Fruit fly (Drosophila melanogaster) whole organism, embryonic: ENCODE results near the gene CG13365.

Experiments
- Atf6 ChIP-seq: fragments of 200-800 bp; sonication (Bioruptor generic); IDR thresholded peaks from 2 replicates; pipeline ENCODE4 v1.3.6; 2022; ENCODE audit warnings: missing biosample characterization, missing genetic modification characterization
- CG10274 ChIP-seq: fragments of 200-800 bp; sonication (Bioruptor generic); optimal IDR thresholded peaks from 3 replicates; lab custom pipeline; 2017; ENCODE audit warnings: missing biosample characterization, mild to moderate bottlenecking, missing genetic modification characterization
- CG13123 ChIP-seq: fragments of 200-800 bp; sonication (Bioruptor generic); optimal IDR thresholded peaks from 2 replicates; lab custom pipeline; 2016; ENCODE audit warnings: missing biosample characterization, missing genetic modification characterization
- CG13424 ChIP-seq: fragments of 200-800 bp; sonication (Bioruptor generic); optimal IDR thresholded peaks from 2 replicates; lab custom pipeline; 2019; ENCODE audit warnings: missing biosample characterization, mild to moderate bottlenecking, missing genetic modification characterization, moderate library complexity
- CG14441 ChIP-seq: fragments of 200-800 bp; sonication (Bioruptor generic); IDR thresholded peaks from 2 replicates; pipeline ENCODE4 v1.3.6; 2022; ENCODE audit warnings: missing biosample characterization, missing genetic modification characterization
- CG14667 ChIP-seq: fragments of 200-800 bp; sonication (Bioruptor generic); IDR thresholded peaks from 2 replicates; pipeline ENCODE4 v1.3.6; 2022; ENCODE audit warnings: missing biosample characterization, missing genetic modification characterization
- CG1603 ChIP-seq: fragments of 200-800 bp; sonication (Bioruptor generic); optimal IDR thresholded peaks from 2 replicates; lab custom pipeline; 2019; ENCODE audit warnings: missing biosample characterization, mild to moderate bottlenecking, missing genetic modification characterization, moderate library complexity
- CG16815 ChIP-seq: fragments of 200-800 bp; sonication (Bioruptor generic); optimal IDR thresholded peaks from 3 replicates; lab custom pipeline; 2017; ENCODE audit warnings: missing biosample characterization, mild to moderate bottlenecking, missing genetic modification characterization
- CG2712 ChIP-seq: fragments of 200-800 bp; optimal IDR thresholded peaks from 3 replicates; lab custom pipeline; 2019; ENCODE audit warnings: missing biosample characterization, mild to moderate bottlenecking, missing genetic modification characterization, moderate library complexity
- CG30020 ChIP-seq: fragments of 200-800 bp; optimal IDR thresholded peaks from 2 replicates; lab custom pipeline; 2019; ENCODE audit warnings: missing biosample characterization, mild to moderate bottlenecking, missing genetic modification characterization, moderate library complexity
- CG3407 ChIP-seq: fragments of 200-800 bp; sonication (Bioruptor generic); optimal IDR thresholded peaks from 2 replicates; lab custom pipeline; 2018; ENCODE audit warnings: missing biosample characterization, mild to moderate bottlenecking, missing genetic modification characterization
- CG34376 ChIP-seq: fragments of 200-800 bp; sonication (Bioruptor generic); optimal IDR thresholded peaks from 2 replicates; lab custom pipeline; 2018; ENCODE audit warnings: missing biosample characterization, mild to moderate bottlenecking, missing genetic modification characterization
- CG4404 ChIP-seq: fragments of 200-800 bp; sonication (Bioruptor generic); IDR thresholded peaks from 2 replicates; pipeline ENCODE4 v1.3.6; 2022; ENCODE audit warnings: missing biosample characterization, missing genetic modification characterization
- CG6272 ChIP-seq: fragments of 200-800 bp; sonication (Bioruptor generic); IDR thresholded peaks from 2 replicates; pipeline ENCODE4 v1.3.6; 2022; ENCODE audit warnings: missing biosample characterization, missing genetic modification characterization
- CG6683 ChIP-seq: fragments of 200-800 bp; sonication (Bioruptor generic); optimal IDR thresholded peaks from 2 replicates; lab custom pipeline; 2017; ENCODE audit warnings: missing biosample characterization, mild to moderate bottlenecking, missing genetic modification characterization, missing genetic modification reagents
- CG6689 ChIP-seq: fragments of 200-800 bp; sonication (Bioruptor generic); IDR thresholded peaks from 2 replicates; pipeline ENCODE4 v1.3.6; 2022; ENCODE audit warnings: missing biosample characterization, missing genetic modification characterization
- CG7963 ChIP-seq: fragments of 200-800 bp; sonication (Bioruptor generic); IDR thresholded peaks from 3 replicates; pipeline ENCODE4 v1.3.6; 2022; ENCODE audit warnings: missing biosample characterization, missing genetic modification characterization; ENCODE audit not compliant: partially characterized antibody
- CG7987 ChIP-seq: fragments of 200-800 bp; sonication (Bioruptor generic); optimal IDR thresholded peaks from 2 replicates; lab custom pipeline; 2018; ENCODE audit warnings: missing biosample characterization, mild to moderate bottlenecking, missing genetic modification characterization, moderate library complexity
- CG9437 ChIP-seq: fragments of 200-800 bp; sonication (Bioruptor generic); optimal IDR thresholded peaks from 2 replicates; lab custom pipeline; 2018; ENCODE audit warnings: missing biosample characterization, mild to moderate bottlenecking, missing genetic modification characterization
- Dref ChIP-seq: fragments of 200-800 bp; sonication (Bioruptor generic); IDR thresholded peaks from 2 replicates; pipeline ENCODE4 v1.3.6; 2022; ENCODE audit warnings: missing biosample characterization, missing genetic modification characterization
- E2f2 ChIP-seq: fragments of 200-800 bp; sonication (Bioruptor generic); IDR thresholded peaks from 2 replicates; pipeline ENCODE4 v1.3.6; 2022; ENCODE audit warnings: missing biosample characterization, missing genetic modification characterization
- Gug ChIP-seq: fragments of 200-800 bp; sonication (Bioruptor generic); IDR thresholded peaks from 4 replicates; pipeline ENCODE4 v1.3.6; 2022; ENCODE audit warnings: missing biosample characterization, missing genetic modification characterization
- HmgD ChIP-seq: fragments of 200-800 bp; sonication (Bioruptor generic); optimal IDR thresholded peaks from 3 replicates; lab custom pipeline; 2016; ENCODE audit warnings: missing biosample characterization, missing genetic modification characterization
- Kr ChIP-seq: fragments of 200-800 bp; sonication (Bioruptor generic); optimal IDR thresholded peaks from 2 replicates; lab custom pipeline; 2017; ENCODE audit warnings: missing biosample characterization, mild to moderate bottlenecking, missing genetic modification characterization
- Lhr ChIP-seq: fragments of 200-800 bp; sonication (Bioruptor generic); optimal IDR thresholded peaks from 3 replicates; lab custom pipeline; 2017; ENCODE audit warnings: mild to moderate bottlenecking, missing biosample characterization, missing genetic modification reagents, missing genetic modification characterization
- MTF-1 ChIP-seq: fragments of 200-800 bp; sonication (Bioruptor generic); optimal IDR thresholded peaks from 2 replicates; lab custom pipeline; 2018; ENCODE audit warnings: missing biosample characterization, mild to moderate bottlenecking, missing genetic modification characterization, borderline replicate concordance
- Opbp ChIP-seq: fragments of 200-800 bp; sonication (Bioruptor generic); IDR thresholded peaks from 3 replicates; pipeline ENCODE4 v1.3.6; 2022; ENCODE audit warnings: missing biosample characterization, missing genetic modification characterization; ENCODE audit not compliant: partially characterized antibody
- Poxn ChIP-seq: fragments of 200-800 bp; sonication (Bioruptor generic); IDR thresholded peaks from 2 replicates; pipeline ENCODE4 v1.3.6; 2022; ENCODE audit warnings: missing biosample characterization, missing genetic modification characterization
- Sry-δ ChIP-seq: fragments of 200-800 bp; sonication (Bioruptor generic); optimal IDR thresholded peaks from 2 replicates; lab custom pipeline; 2016; ENCODE audit warnings: missing biosample characterization, missing genetic modification characterization
- Ssrp ChIP-seq: fragments of 200-800 bp; sonication (Bioruptor generic); optimal IDR thresholded peaks from 2 replicates; lab custom pipeline; 2018; ENCODE audit warnings: missing biosample characterization, mild to moderate bottlenecking, missing genetic modification characterization, moderate library complexity
- TFAM ChIP-seq: fragments of 200-800 bp; sonication (Bioruptor generic); optimal IDR thresholded peaks from 2 replicates; lab custom pipeline; 2017; ENCODE audit warnings: missing biosample characterization, missing genetic modification characterization, inconsistent platforms
- abd-A ChIP-seq: fragments of 200-800 bp; sonication (Bioruptor generic); optimal IDR thresholded peaks from 3 replicates; lab custom pipeline; 2019; ENCODE audit warnings: missing biosample characterization, mild to moderate bottlenecking, missing genetic modification characterization, moderate library complexity
- disco-r ChIP-seq: fragments of 200-800 bp; sonication (Bioruptor generic); optimal IDR thresholded peaks from 2 replicates; lab custom pipeline; 2016; ENCODE audit warnings: missing biosample characterization, missing genetic modification characterization
- en ChIP-seq: fragments of 200-800 bp; sonication (Bioruptor generic); optimal IDR thresholded peaks from 2 replicates; lab custom pipeline; 2016; ENCODE audit warnings: missing biosample characterization, missing genetic modification characterization
- exex ChIP-seq: fragments of 200-800 bp; sonication (Bioruptor generic); optimal IDR thresholded peaks from 4 replicates; lab custom pipeline; 2018; ENCODE audit warnings: missing biosample characterization, mild to moderate bottlenecking, missing genetic modification characterization, moderate library complexity
- fd3F ChIP-seq: fragments of 200-800 bp; sonication (Bioruptor generic); optimal IDR thresholded peaks from 2 replicates; lab custom pipeline; 2018; ENCODE audit warnings: missing biosample characterization, mild to moderate bottlenecking, missing genetic modification characterization, moderate library complexity
- hbn ChIP-seq: fragments of 200-800 bp; sonication (Bioruptor generic); IDR thresholded peaks from 2 replicates; pipeline ENCODE4 v1.3.6; 2022; ENCODE audit warnings: missing biosample characterization, missing genetic modification characterization; ENCODE audit not compliant: partially characterized antibody
- hkb ChIP-seq, 2 experiments: fragments of 200-800 bp in 1 of 2; fragments of >200 bp in 1 of 2; sonication (Bioruptor generic) in 1 of 2; IDR thresholded peaks in 1 of 2; optimal IDR thresholded peaks in 1 of 2; 2 replicates each; pipeline versions ENCODE4 v1.3.6 to Lab custom; 2017 to 2022; ENCODE audit warnings: missing biosample characterization in 1 of 2, missing genetic modification characterization in 1 of 2
- lola ChIP-seq, 3 experiments: fragments of >200 bp in 2 of 3; fragments of 200-800 bp in 1 of 3; sonication (Bioruptor generic) in 1 of 3; optimal IDR thresholded peaks; 2 replicates each; lab custom pipeline; 2017 to 2019; ENCODE audit warnings: missing biosample characterization in 3 of 3, missing genetic modification characterization in 3 of 3, mild to moderate bottlenecking in 1 of 3, moderate library complexity in 1 of 3
- lov ChIP-seq, 2 experiments: fragments of 200-800 bp in 1 of 2; fragments of >200 bp in 1 of 2; sonication (Bioruptor generic) in 1 of 2; IDR thresholded peaks in 1 of 2; optimal IDR thresholded peaks in 1 of 2; 2 replicates in 1 of 2; 3 replicates in 1 of 2; pipeline versions ENCODE4 v1.3.6 to Lab custom; 2017 to 2022; ENCODE audit warnings: missing biosample characterization in 1 of 2, missing genetic modification characterization in 1 of 2
- pho ChIP-seq: fragments of 200-800 bp; sonication (Bioruptor generic); optimal IDR thresholded peaks from 2 replicates; lab custom pipeline; 2016; ENCODE audit warnings: missing biosample characterization, missing genetic modification characterization
- pzg ChIP-seq: fragments of 200-800 bp; sonication (Bioruptor generic); optimal IDR thresholded peaks from 3 replicates; lab custom pipeline; 2018; ENCODE audit warnings: missing biosample characterization, mild to moderate bottlenecking, missing genetic modification characterization, moderate library complexity
- sc ChIP-seq, 3 experiments: fragments of >200 bp in 2 of 3; fragments of 200-800 bp in 1 of 3; sonication (Bioruptor generic) in 1 of 3; optimal IDR thresholded peaks; 2 replicates in 2 of 3; 3 replicates in 1 of 3; lab custom pipeline; 2017; ENCODE audit warnings: mild to moderate bottlenecking in 1 of 3, missing biosample characterization in 1 of 3, missing genetic modification characterization in 1 of 3, missing genetic modification reagents in 1 of 3
- tio ChIP-seq: fragments of 200-800 bp; sonication (Bioruptor generic); optimal IDR thresholded peaks from 2 replicates; lab custom pipeline; 2017; ENCODE audit warnings: missing biosample characterization, missing genetic modification characterization, inconsistent platforms
- toy ChIP-seq: fragments of 200-800 bp; sonication (Bioruptor generic); IDR thresholded peaks from 2 replicates; pipeline ENCODE4 v1.3.6; 2022; ENCODE audit warnings: missing biosample characterization, missing genetic modification characterization
- unc-4 ChIP-seq: fragments of 200-800 bp; sonication (Bioruptor generic); IDR thresholded peaks from 2 replicates; pipeline ENCODE4 v1.3.6; 2022; ENCODE audit warnings: missing biosample characterization, missing genetic modification characterization; ENCODE audit not compliant: partially characterized antibody

CG13365 gene

dm6 chrX:647056-647627 lies 26.1 kb upstream of the CG13365 start, which contains the start of gene Roc1a (continued):
- TF ChIP-seq Kr (no peak), Lhr (GFP tag; lab: Kevin White, UChicago) (no peak), CG13424 (peak; percentile 20), Gug (GFP tag; lab: Robert Waterston, UW) (peak; percentile 34; the same call in 1 of the 4 replicates), CG30020 (tag; lab: Kevin White, UChicago) (peak; percentile 25), pho (no peak), CG3407 (no peak), CG4404 (GFP tag; lab: Robert Waterston, UW) (no peak), HmgD (no peak), CG16815 (GFP tag; lab: Kevin White, UChicago) (no peak), tio (GFP tag; lab: Kevin White, UChicago) (no peak), exex (no peak), CG10274 (GFP tag; lab: Kevin White, UChicago) (no peak), TFAM (GFP tag; lab: Kevin White, UChicago) (no peak)

dm6 chrX:646395-647009 lies 25.5 kb upstream of the CG13365 start:
- no peak for TF ChIP-seq sc (optimal IDR thresholded peaks at IDR 0.05; lab: Kevin White, UChicago)
- TF ChIP-seq sc (GFP tag; optimal IDR thresholded peaks at IDR 0.05; lab: Kevin White, UChicago) = no peak
- no peak for TF ChIP-seq toy (GFP tag; lab: Robert Waterston, UW)
- peak; percentile 81 for TF ChIP-seq E2f2 (GFP tag; lab: Robert Waterston, UW)
- TF ChIP-seq disco-r = no peak
- peak; percentile 14 for TF ChIP-seq CG9437 (GFP tag; lab: Kevin White, UChicago)
- peak; percentile 14 for TF ChIP-seq pzg (GFP tag; lab: Kevin White, UChicago)
- TF ChIP-seq hkb (optimal IDR thresholded peaks at IDR 0.05; lab: Kevin White, UChicago) = no peak
- no peak for TF ChIP-seq hkb (GFP tag; IDR thresholded peaks at IDR 0.05; lab: Robert Waterston, UW)
- TF ChIP-seq CG1603 (tag; lab: Kevin White, UChicago) = peak; percentile 1
- TF ChIP-seq fd3F = no peak
- peak in 1 of 3 experiments; percentile 25 for TF ChIP-seq lola (GFP tag; optimal IDR thresholded peaks at IDR 0.05; lab: Kevin White, UChicago)
- no peak for TF ChIP-seq CG14441 (GFP tag; lab: Robert Waterston, UW)
- TF ChIP-seq CG2712 (tag; lab: Kevin White, UChicago) = no peak
- TF ChIP-seq Ssrp (tag; lab: Kevin White, UChicago) = no peak
- no peak for TF ChIP-seq CG14667 (GFP tag; lab: Robert Waterston, UW)
- no peak for TF ChIP-seq en (GFP tag; lab: Kevin White, UChicago)
- TF ChIP-seq abd-A (tag; lab: Kevin White, UChicago) = no peak
- no peak for TF ChIP-seq lov (optimal IDR thresholded peaks at IDR 0.05; lab: Kevin White, UChicago)
- TF ChIP-seq lov (GFP tag; IDR thresholded peaks at IDR 0.05; lab: Robert Waterston, UW) = no peak
- no peak for TF ChIP-seq CG13123 (GFP tag; lab: Kevin White, UChicago)
- TF ChIP-seq CG7987 (GFP tag; lab: Kevin White, UChicago) = no peak
- peak; percentile 57 for TF ChIP-seq Dref
- TF ChIP-seq MTF-1 (GFP tag; lab: Kevin White, UChicago) = no peak
- peak; percentile 30; the same call in 1 of the 2 replicates for TF ChIP-seq hbn (GFP tag; lab: Robert Waterston, UW)
- TF ChIP-seq unc-4 = 0 out of 2 replicates have a peak, but pooled peaks have one; percentile 7
- TF ChIP-seq CG6683 (GFP tag; lab: Kevin White, UChicago) = no peak
- no peak for TF ChIP-seq Atf6 (GFP tag; lab: Robert Waterston, UW)
- TF ChIP-seq CG6272 (GFP tag; lab: Robert Waterston, UW) = no peak
- TF ChIP-seq Poxn (GFP tag; lab: Robert Waterston, UW) = no peak
- TF ChIP-seq CG6689 (GFP tag; lab: Robert Waterston, UW) = no peak
- TF ChIP-seq CG7963 (GFP tag; lab: Robert Waterston, UW) = 0 out of 3 replicates have a peak, but pooled peaks have one; percentile 34
- TF ChIP-seq Sry-δ (GFP tag; lab: Kevin White, UChicago) = peak; percentile 21
- peak; percentile 35; the same call in 1 of the 3 replicates for TF ChIP-seq Opbp (GFP tag; lab: Robert Waterston, UW)
- no peak for TF ChIP-seq CG34376
